Fruit fly (Drosophila melanogaster): ENCODE measurements around the gene Atg14.

dm6 chr3R:29082511-29083296 is 33.5 kb upstream of the Atg14 start:
- TF ChIP-seq psq (optimal IDR thresholded peaks at IDR 0.05) (no peak), Dll (optimal IDR thresholded peaks at IDR 0.05) (no peak), usp (GFP tag; optimal IDR thresholded peaks at IDR 0.05) (no peak), CG8478 (optimal IDR thresholded peaks at IDR 0.05) (no peak), pan (optimal IDR thresholded peaks at IDR 0.05) (no peak)

All from whole organism.